Fruit fly (Drosophila melanogaster) whole organism, wandering third instar larva: Measurements from ENCODE around the gene CG11584.

ENCODE experiments used
- Abd-B ChIP-seq: fragments of >200 bp; optimal IDR thresholded peaks from 2 replicates; lab custom pipeline; 2017; ENCODE audit warnings: missing biosample characterization, missing genetic modification characterization
- Hr78 ChIP-seq: fragments of >200 bp; optimal IDR thresholded peaks from 2 replicates; lab custom pipeline; 2017; ENCODE audit warnings: missing biosample characterization, missing genetic modification characterization
- Mio ChIP-seq: sonication (Bioruptor generic); optimal IDR thresholded peaks from 2 replicates; lab custom pipeline; 2016; ENCODE audit warnings: missing biosample characterization, missing genetic modification characterization
- Myc ChIP-seq: fragments of >200 bp; optimal IDR thresholded peaks from 2 replicates; lab custom pipeline; 2017
- Sp1 ChIP-seq: fragments of 200-800 bp; sonication (Bioruptor generic); optimal IDR thresholded peaks from 3 replicates; lab custom pipeline; 2019; ENCODE audit warnings: missing biosample characterization, mild to moderate bottlenecking, missing genetic modification characterization, moderate library complexity
- Vsx2 ChIP-seq: fragments of 200-300, 225-300 bp; sonication (Bioruptor generic); optimal IDR thresholded peaks from 2 replicates; lab custom pipeline; 2018; ENCODE audit warnings: missing biosample characterization, missing genetic modification characterization; ENCODE audit not compliant: partially characterized antibody
- dl ChIP-seq, 2 experiments: fragments of 175-275, 200-275 bp in 1 of 2; fragments of 200-275 bp in 1 of 2; sonication (Bioruptor generic); optimal IDR thresholded peaks; lab custom pipeline; 2018; ENCODE audit warnings: mild to moderate bottlenecking in 2 of 2, missing biosample characterization in 2 of 2, missing genetic modification characterization in 2 of 2, moderate library complexity in 2 of 2; ENCODE audit not compliant: partially characterized antibody in 2 of 2, insufficient read depth in 1 of 2
- ey ChIP-seq: fragments of 200-800 bp; sonication (Bioruptor generic); optimal IDR thresholded peaks from 2 replicates; lab custom pipeline; 2016; ENCODE audit warnings: missing biosample characterization, missing genetic modification characterization
- pan ChIP-seq: fragments of >200 bp; optimal IDR thresholded peaks from 2 replicates; lab custom pipeline; 2017
- sage ChIP-seq: fragments of 200-800 bp; sonication (Bioruptor generic); optimal IDR thresholded peaks from 2 replicates; lab custom pipeline; 2016; ENCODE audit warnings: missing biosample characterization, mild to moderate bottlenecking, missing genetic modification characterization
- usp ChIP-seq: fragments of >200 bp; optimal IDR thresholded peaks from 2 replicates; lab custom pipeline; 2017; ENCODE audit warnings: missing biosample characterization, missing genetic modification characterization
- woc ChIP-seq: sonication (Bioruptor generic); optimal IDR thresholded peaks from 2 replicates; lab custom pipeline; 2016; ENCODE audit warnings: missing biosample characterization, mild to moderate bottlenecking, missing genetic modification characterization

DNA sequence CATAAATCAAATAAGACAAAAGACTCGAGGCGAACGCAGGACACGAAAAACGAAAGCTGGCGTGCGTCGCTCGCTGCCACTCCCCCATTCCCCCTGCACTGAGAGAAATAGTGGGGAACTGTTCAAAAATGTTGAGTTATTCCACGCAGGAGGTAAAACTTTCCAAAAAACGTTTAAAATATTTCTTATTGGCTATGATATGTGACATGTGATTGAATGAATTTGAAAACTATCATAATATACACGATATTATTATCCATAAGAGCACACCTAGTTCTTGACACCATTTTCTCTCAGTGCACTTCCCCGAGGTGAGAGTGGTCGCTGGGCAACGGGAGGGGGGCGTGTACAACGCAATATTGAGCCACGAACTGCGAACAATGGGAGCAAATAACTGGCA lies 46.9 kb upstream of the CG11584 start:
- TF ChIP-seq pan (lab: Kevin White, UChicago) (no peak), ey (GFP tag; lab: Kevin White, UChicago) (peak; percentile 58), dl (GFP tag; optimal IDR thresholded peaks at IDR 0.05; lab: Kevin White, UChicago; ENCODE audit: insufficient read depth in 1 of 2, partially characterized antibody in 2 of 2) (no peak), woc (GFP tag; lab: Kevin White, UChicago) (peak; percentile 52), usp (GFP tag; lab: Kevin White, UChicago) (no peak), sage (GFP tag; lab: Kevin White, UChicago) (no peak), Hr78 (GFP tag; lab: Kevin White, UChicago) (no peak), Mio (GFP tag; lab: Kevin White, UChicago) (no peak), Myc (lab: Kevin White, UChicago) (no peak), Sp1 (GFP tag; lab: Kevin White, UChicago) (peak; percentile 34), Abd-B (GFP tag; lab: Kevin White, UChicago) (no peak), Vsx2 (GFP tag; lab: Kevin White, UChicago) (no peak)
